Worm (Caenorhabditis elegans): Measurements from ENCODE around the gene clec-72.

The clec-72 gene

DNA sequence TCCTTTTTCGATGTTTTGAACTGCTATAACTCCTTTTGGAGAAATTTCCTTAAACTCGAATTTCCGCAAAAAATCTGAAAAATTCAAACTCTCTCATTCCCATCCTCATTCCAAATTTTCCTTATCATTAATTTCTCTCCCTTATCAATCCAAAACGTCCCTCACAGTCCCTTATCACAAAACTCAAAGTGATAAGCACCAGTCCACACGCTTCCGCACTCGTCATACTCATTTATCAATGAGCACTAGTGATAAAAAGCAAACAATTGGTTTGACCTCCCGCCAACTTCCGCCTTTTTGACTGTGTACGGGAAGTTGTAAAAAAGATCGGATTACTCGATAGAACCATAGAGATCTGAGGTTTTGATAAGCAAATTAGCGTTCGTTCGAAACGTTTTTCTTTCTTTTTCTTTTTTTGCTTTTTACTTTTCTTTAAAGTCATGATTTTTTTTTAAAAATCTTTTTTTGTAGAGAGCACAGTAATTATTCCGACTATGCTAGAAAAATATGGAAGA, 44.1 kb downstream of the clec-72 start, which contains the start of gene clec-78 (continued):
- TF ChIP-seq unc-62 (GFP tag; optimal IDR thresholded peaks at IDR 0.05 in 1 of 2) (no peak), unc-62 (tag; optimal IDR thresholded peaks at IDR 0.05) (no peak), F10B5.3 (tag; optimal IDR thresholded peaks at IDR 0.05) (no peak), mep-1 (tag; optimal IDR thresholded peaks at IDR 0.05) (no peak), saeg-2 (GFP tag; IDR thresholded peaks at IDR 0.05) (no peak), nhr-41 (GFP tag; IDR thresholded peaks at IDR 0.05) (peak; percentile 78), T26A8.4 (GFP tag; IDR thresholded peaks at IDR 0.05) (no peak), jun-1 (tag; optimal IDR thresholded peaks at IDR 0.05) (peak; percentile 79), dpl-1 (GFP tag; optimal IDR thresholded peaks at IDR 0.05) (no peak), lim-7 (GFP tag; IDR thresholded peaks at IDR 0.05) (no peak)

DNA sequence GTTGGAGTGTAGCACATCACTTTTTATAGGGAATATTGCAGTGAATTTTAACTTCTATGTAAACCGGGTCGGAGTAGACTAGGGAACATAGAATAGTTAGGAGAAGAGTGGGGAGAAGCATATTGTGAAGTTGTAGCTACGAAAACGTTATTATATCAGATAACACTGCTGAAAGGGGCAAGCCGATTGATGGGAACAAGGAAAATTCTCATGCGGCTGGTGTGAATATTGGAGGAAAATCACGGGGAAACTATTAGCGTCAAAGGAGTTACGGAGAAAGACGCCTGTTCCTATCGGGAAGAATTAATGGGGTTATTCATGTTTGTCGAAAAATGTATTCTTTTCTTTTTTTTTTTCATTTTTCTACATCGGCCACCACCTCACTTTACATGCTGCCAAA, 48.7 kb downstream of the clec-72 start, which contains the start of gene F47C12.6:
Gene F47C12.6, minus strand, starts transcription at position 101 of the 400 bp plus-strand sequence.
- TF ChIP-seq R02D3.7 (tag; optimal IDR thresholded peaks at IDR 0.05) (no peak), lin-13 (GFP tag; optimal IDR thresholded peaks at IDR 0.05) (no peak), rbr-2 (tag; optimal IDR thresholded peaks at IDR 0.05) (no peak), F44E2.7 (GFP tag; IDR thresholded peaks at IDR 0.05) (no peak), attf-4 (tag; optimal IDR thresholded peaks at IDR 0.05) (no peak), mxl-2 (GFP tag; conservative IDR thresholded peaks at IDR 0.05) (no peak), php-3 (GFP tag; IDR thresholded peaks at IDR 0.05) (no peak), nhr-41 (GFP tag; IDR thresholded peaks at IDR 0.05) (no peak), daf-19 (GFP tag; conservative IDR thresholded peaks at IDR 0.05) (no peak), sdz-12 (GFP tag; optimal IDR thresholded peaks at IDR 0.05) (no peak), ceh-32 (tag; optimal IDR thresholded peaks at IDR 0.05; ENCODE audit: poor library complexity) (no peak), fkh-10 (GFP tag; optimal IDR thresholded peaks at IDR 0.05) (no peak)

DNA sequence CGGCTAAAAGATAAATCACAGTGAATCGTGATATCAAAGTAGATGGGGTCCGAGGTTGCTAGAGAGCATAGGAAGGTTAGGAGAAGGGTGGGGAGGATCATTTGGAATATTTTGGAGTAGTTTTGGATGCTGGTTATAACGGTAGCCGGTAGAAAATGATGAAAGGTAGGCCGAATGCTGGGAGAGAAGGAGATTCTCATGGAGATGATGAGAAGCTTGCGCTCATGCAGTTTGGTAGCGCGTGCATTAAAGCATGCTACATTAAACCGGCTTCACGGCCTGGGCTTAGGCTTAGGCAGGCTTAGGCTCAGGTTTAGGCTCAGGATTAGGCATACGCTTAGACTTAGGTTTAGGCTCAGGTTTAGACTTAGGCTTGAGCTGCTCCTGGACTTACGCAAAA, 49.7 kb downstream of the clec-72 start, which contains the start of gene F47C12.13:
Gene F47C12.13, minus strand, starts transcription at position 101 of the 400 bp plus-strand sequence.
- no peak for TF ChIP-seq ztf-7 (tag; optimal IDR thresholded peaks at IDR 0.05)
- TF ChIP-seq ZK337.2 (GFP tag; IDR thresholded peaks at IDR 0.05), result no peak
- no peak for TF ChIP-seq fkh-10 (GFP tag; optimal IDR thresholded peaks at IDR 0.05)
- TF ChIP-seq unc-62 (GFP tag; optimal IDR thresholded peaks at IDR 0.05 in 1 of 2), result peak in 1 of 2 experiments; percentile 0
- TF ChIP-seq unc-62 (tag; optimal IDR thresholded peaks at IDR 0.05), result no peak

DNA sequence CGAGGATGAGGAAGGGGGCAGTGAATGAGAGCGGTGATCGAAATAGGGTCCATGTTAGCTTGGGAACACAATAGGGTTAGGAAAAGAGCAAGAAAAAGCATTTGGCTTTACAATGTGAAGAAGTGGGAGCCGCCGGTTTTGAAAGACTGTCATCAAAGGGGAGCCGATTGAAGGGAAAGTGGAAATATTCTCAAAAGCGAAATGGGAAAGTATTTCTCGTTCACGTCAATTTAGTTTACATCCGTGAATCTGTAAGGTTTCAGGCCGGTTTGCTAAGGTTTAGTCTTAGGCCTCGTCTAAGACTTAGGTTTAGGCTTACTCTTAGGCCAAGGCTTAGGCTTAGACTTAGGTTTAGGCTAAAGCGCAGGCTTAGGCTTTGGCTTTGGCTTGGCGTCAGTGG, 50.8 kb downstream of the clec-72 start, which contains the start of gene F47C12.7:
Gene F47C12.7, minus strand, starts transcription at position 101 of the 400 bp plus-strand sequence.
- TF ChIP-seq dpl-1 (GFP tag; optimal IDR thresholded peaks at IDR 0.05) (no peak), hlh-30 (tag; optimal IDR thresholded peaks at IDR 0.05; ENCODE audit: insufficient read depth) (no peak), aha-1 (tag) (peak; percentile 28), daf-16 (GFP tag; optimal IDR thresholded peaks at IDR 0.05) (no peak), daf-16 (tag; optimal IDR thresholded peaks at IDR 0.05) (no peak)
